Fruit fly (Drosophila melanogaster): ENCODE results near the gene CG15877.

DNA sequence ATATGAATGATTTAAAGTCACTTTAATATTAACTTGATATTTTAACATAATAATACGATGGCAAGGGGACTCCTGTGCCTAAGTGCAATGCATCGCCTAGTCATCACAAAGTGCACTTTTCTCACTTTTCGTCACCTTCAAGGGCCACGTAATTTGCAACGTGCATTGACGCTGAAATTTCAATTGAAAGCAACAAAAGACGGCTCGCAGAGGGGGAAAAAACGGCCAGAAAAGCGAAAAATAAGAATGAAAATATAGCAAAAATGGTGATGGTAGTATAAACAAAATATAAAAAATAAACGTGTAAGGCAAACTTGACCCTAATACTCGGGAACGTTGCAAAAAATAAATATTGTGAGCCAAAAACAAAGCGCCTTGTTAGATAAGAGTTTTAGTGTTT is 46.2 kb upstream of the CG15877 start:
- no peak for TF ChIP-seq Dll (optimal IDR thresholded peaks at IDR 0.05)
- no peak for TF ChIP-seq psq (optimal IDR thresholded peaks at IDR 0.05)
- TF ChIP-seq pan (optimal IDR thresholded peaks at IDR 0.05), result no peak
- TF ChIP-seq usp (GFP tag; optimal IDR thresholded peaks at IDR 0.05), result no peak
- TF ChIP-seq CG8478 (optimal IDR thresholded peaks at IDR 0.05), result no peak
- no peak for TF ChIP-seq EcR (GFP tag; optimal IDR thresholded peaks at IDR 0.05)

All from whole organism.